Worm (Caenorhabditis elegans) whole organism, mixed stage, embryonic: ENCODE measurements around the gene ttbk-2.1.

Experiments
- elt-3 ChIP-seq: fragments of 150-350 bp; optimal IDR thresholded peaks from 2 replicates; lab custom pipeline; 2014; ENCODE audit warnings: missing biosample characterization, missing genetic modification characterization
- lin-13 ChIP-seq: fragments of 150-350 bp; optimal IDR thresholded peaks from 2 replicates; lab custom pipeline; 2014; ENCODE audit warnings: missing biosample characterization, missing genetic modification characterization
- nhr-237 ChIP-seq: fragments of 150-350 bp; optimal IDR thresholded peaks from 2 replicates; lab custom pipeline; 2014; ENCODE audit warnings: missing biosample characterization, missing genetic modification characterization
- nhr-28 ChIP-seq: fragments of 150-350 bp; optimal IDR thresholded peaks from 2 replicates; lab custom pipeline; 2014; ENCODE audit warnings: missing biosample characterization, missing genetic modification characterization
- unc-62 ChIP-seq: fragments of 150-350 bp; optimal IDR thresholded peaks from 2 replicates; lab custom pipeline; 2014; ENCODE audit warnings: missing biosample characterization, missing genetic modification reagents, missing genetic modification characterization

- no peak for TF ChIP-seq nhr-28 (tag; lab: Kevin White, UChicago)
- no peak for TF ChIP-seq nhr-237 (tag; lab: Kevin White, UChicago)
- no peak for TF ChIP-seq elt-3 (tag; lab: Kevin White, UChicago)
- no peak for TF ChIP-seq unc-62 (GFP tag; lab: Kevin White, UChicago)
- no peak for TF ChIP-seq lin-13 (tag; lab: Kevin White, UChicago)
Measured at ce11 chrIV:5215092-5215491, 43.4 kb upstream of the ttbk-2.1 start, which contains the start of gene Y59E9AL.4.
